Fruit fly (Drosophila melanogaster): ENCODE data around the gene Tfb4.

DNA sequence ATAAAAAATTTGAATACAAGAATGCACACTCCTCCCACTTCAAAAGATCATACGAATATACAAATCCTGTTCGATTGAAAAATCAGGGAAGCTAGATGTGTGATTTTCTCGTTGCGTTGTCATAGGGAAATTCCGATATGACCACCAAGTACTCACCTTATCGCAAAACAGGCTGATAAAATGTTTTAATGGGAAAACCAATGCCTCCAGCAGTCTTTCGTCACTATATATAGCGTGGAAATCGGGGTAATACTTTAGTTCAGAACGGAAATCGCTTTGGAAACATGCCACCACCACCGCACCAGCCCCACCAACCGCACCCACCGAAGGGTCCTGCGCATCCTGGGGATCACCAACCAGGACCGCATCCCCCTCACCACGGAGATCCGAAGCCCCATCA lies 48.7 kb upstream of the Tfb4 start, which contains the start of the genes CG5139 and CG43348:
- TF ChIP-seq ovo (GFP tag; optimal IDR thresholded peaks at IDR 0.05) (no peak), Crg-1 (GFP tag; optimal IDR thresholded peaks at IDR 0.05) (no peak), kay (GFP tag; ENCODE audit: borderline replicate concordance) (no peak), cic (GFP tag; optimal IDR thresholded peaks at IDR 0.05) (no peak), CG5204 (GFP tag; optimal IDR thresholded peaks at IDR 0.05) (no peak), CG7101 (tag; optimal IDR thresholded peaks at IDR 0.05) (no peak), CG1620 (GFP tag; optimal IDR thresholded peaks at IDR 0.05) (no peak)
